Worm (Caenorhabditis elegans) whole organism, L3 larva: ENCODE results near the gene let-756.

ENCODE experiments used
- R02D3.7 ChIP-seq: fragments of 150-350 bp; optimal IDR thresholded peaks from 2 replicates; lab custom pipeline; 2014; ENCODE audit warnings: missing biosample characterization, missing genetic modification characterization
- ZK546.5 ChIP-seq: sonication (generic microtip); optimal IDR thresholded peaks from 2 replicates; lab custom pipeline; 2017; ENCODE audit warnings: missing biosample characterization, missing genetic modification characterization
- aly-2 ChIP-seq: fragments of 150-350 bp; optimal IDR thresholded peaks from 2 replicates; lab custom pipeline; 2014; ENCODE audit warnings: missing biosample characterization, missing genetic modification characterization
- daf-12 ChIP-seq: fragments of 150-350 bp; optimal IDR thresholded peaks from 2 replicates; lab custom pipeline; 2014; ENCODE audit warnings: missing biosample characterization, missing genetic modification reagents, missing genetic modification characterization
- egl-27 ChIP-seq: sonication (generic microtip); optimal IDR thresholded peaks from 4 replicates; lab custom pipeline; 2017; ENCODE audit warnings: missing biosample characterization, missing genetic modification reagents, missing genetic modification characterization
- elt-1 ChIP-seq: fragments of 150-350 bp; optimal IDR thresholded peaks from 2 replicates; lab custom pipeline; 2014; ENCODE audit warnings: missing biosample characterization, missing genetic modification characterization
- fkh-10 ChIP-seq: sonication (generic microtip); optimal IDR thresholded peaks from 2 replicates; lab custom pipeline; 2017; ENCODE audit warnings: missing biosample characterization, missing genetic modification reagents, missing genetic modification characterization
- nhr-12 ChIP-seq: fragments of 150-350 bp; optimal IDR thresholded peaks from 2 replicates; lab custom pipeline; 2014; ENCODE audit warnings: missing biosample characterization, missing genetic modification characterization
- snpc-4 ChIP-seq: fragments of 150-350 bp; optimal IDR thresholded peaks from 2 replicates; lab custom pipeline; 2014; ENCODE audit warnings: missing biosample characterization, missing genetic modification characterization
- ztf-11 ChIP-seq: fragments of 150-350 bp; optimal IDR thresholded peaks from 2 replicates; lab custom pipeline; 2014; ENCODE audit warnings: missing biosample characterization, missing genetic modification characterization

DNA sequence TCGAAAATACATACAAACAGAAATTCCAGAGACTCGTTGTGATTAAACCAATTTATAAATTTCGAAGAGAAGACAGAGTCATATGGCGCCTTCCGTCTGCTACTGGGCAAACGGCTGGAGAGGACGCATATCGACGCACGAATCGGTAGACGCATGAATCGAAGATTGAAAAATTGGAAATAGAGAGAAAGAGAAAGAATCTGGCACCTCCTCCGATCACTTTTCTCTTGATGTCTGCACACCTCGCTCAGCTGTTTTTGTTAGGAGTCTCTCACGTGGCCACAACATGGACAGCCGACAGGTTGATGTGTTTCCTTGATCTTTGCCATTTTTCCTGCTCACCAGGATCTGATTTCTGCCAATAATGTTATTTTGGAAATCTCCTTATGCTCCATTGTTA lies 46.8 kb upstream of the let-756 start:
- TF ChIP-seq elt-1 (tag; lab: Kevin White, UChicago) = peak; percentile 49
- no peak for TF ChIP-seq fkh-10 (GFP tag; lab: Kevin White, UChicago)
- TF ChIP-seq ZK546.5 = no peak
- no peak for TF ChIP-seq egl-27 (tag; lab: Kevin White, UChicago)
- TF ChIP-seq snpc-4 = no peak
- TF ChIP-seq ztf-11 = no peak
- TF ChIP-seq daf-12 = no peak
- TF ChIP-seq nhr-12 (tag; lab: Kevin White, UChicago) = no peak
- no peak for TF ChIP-seq R02D3.7 (tag; lab: Kevin White, UChicago)
- TF ChIP-seq aly-2 = no peak
